Worm (Caenorhabditis elegans) whole organism, L3 larva: ENCODE results near the gene F37A8.2.

Experiments used
- ama-1 ChIP-seq: fragments of 150-350 bp; optimal IDR thresholded peaks from 2 replicates; lab custom pipeline; 2018
- ceh-28 ChIP-seq: fragments of 150-350 bp; optimal IDR thresholded peaks from 2 replicates; lab custom pipeline; 2014; ENCODE audit warnings: missing biosample characterization, missing genetic modification reagents, missing genetic modification characterization
- ceh-82 ChIP-seq: fragments of 150-350 bp; optimal IDR thresholded peaks from 2 replicates; lab custom pipeline; 2014; ENCODE audit warnings: missing biosample characterization, missing genetic modification characterization
- egl-5 ChIP-seq: fragments of 150-350 bp; optimal IDR thresholded peaks from 2 replicates; lab custom pipeline; 2017; ENCODE audit warnings: missing biosample characterization, missing genetic modification reagents, missing genetic modification characterization, inconsistent platforms
- elt-1 ChIP-seq: fragments of 150-350 bp; optimal IDR thresholded peaks from 2 replicates; lab custom pipeline; 2014; ENCODE audit warnings: missing biosample characterization, missing genetic modification characterization
- elt-2 ChIP-seq: sonication (generic microtip); optimal IDR thresholded peaks from 2 replicates; lab custom pipeline; 2016; ENCODE audit warnings: missing genetic modification reagents, mild to moderate bottlenecking, missing genetic modification characterization, missing compliant biosample characterization
- elt-3 ChIP-seq, 3 experiments: fragments of 150-350 bp in 1 of 3; sonication (generic microtip) in 2 of 3; optimal IDR thresholded peaks; 2 replicates in 2 of 3; 4 replicates in 1 of 3; lab custom pipeline; 2014 to 2017; ENCODE audit warnings: missing biosample characterization in 3 of 3, missing genetic modification characterization in 3 of 3
- fkh-10 ChIP-seq: sonication (generic microtip); optimal IDR thresholded peaks from 2 replicates; lab custom pipeline; 2017; ENCODE audit warnings: missing biosample characterization, missing genetic modification reagents, missing genetic modification characterization
- fkh-2 ChIP-seq: fragments of 150-350 bp; optimal IDR thresholded peaks from 2 replicates; lab custom pipeline; 2014; ENCODE audit warnings: missing biosample characterization, missing genetic modification reagents, missing genetic modification characterization
- fos-1 ChIP-seq: fragments of 150-350 bp; optimal IDR thresholded peaks from 2 replicates; lab custom pipeline; 2014; ENCODE audit warnings: missing biosample characterization, missing genetic modification characterization
- hmg-11 ChIP-seq: sonication (generic microtip); optimal IDR thresholded peaks from 2 replicates; lab custom pipeline; 2016; ENCODE audit warnings: missing genetic modification characterization, missing compliant biosample characterization
- jun-1 ChIP-seq: fragments of 150-350 bp; optimal IDR thresholded peaks from 2 replicates; lab custom pipeline; 2014; ENCODE audit warnings: missing biosample characterization, missing genetic modification reagents, missing genetic modification characterization
- lin-15B ChIP-seq: fragments of 150-350 bp; optimal IDR thresholded peaks from 2 replicates; lab custom pipeline; 2014; ENCODE audit warnings: missing biosample characterization, missing genetic modification characterization
- mml-1 ChIP-seq: fragments of 150-350 bp; sonication (generic microtip); optimal IDR thresholded peaks from 3 replicates; lab custom pipeline; 2014; ENCODE audit warnings: missing biosample characterization, missing genetic modification characterization
- nfya-1 ChIP-seq: sonication (generic microtip); optimal IDR thresholded peaks from 2 replicates; lab custom pipeline; 2017; ENCODE audit warnings: missing genetic modification characterization, mild to moderate bottlenecking, missing compliant biosample characterization, antibody characterized with exemption, moderate library complexity; ENCODE audit not compliant: insufficient read depth
- nhr-11 ChIP-seq: fragments of 150-350 bp; optimal IDR thresholded peaks from 2 replicates; lab custom pipeline; 2014; ENCODE audit warnings: missing biosample characterization, missing genetic modification characterization
- nhr-23 ChIP-seq: fragments of 150-350 bp; optimal IDR thresholded peaks from 2 replicates; lab custom pipeline; 2014; ENCODE audit warnings: missing biosample characterization, missing genetic modification reagents, missing genetic modification characterization
- nhr-25 ChIP-seq: sonication (generic microtip); optimal IDR thresholded peaks from 2 replicates; lab custom pipeline; 2017; ENCODE audit warnings: missing biosample characterization, missing genetic modification characterization
- nhr-28 ChIP-seq: fragments of 150-350 bp; optimal IDR thresholded peaks from 2 replicates; lab custom pipeline; 2014; ENCODE audit warnings: missing biosample characterization, missing genetic modification characterization
- nhr-67 ChIP-seq: fragments of 150-350 bp; optimal IDR thresholded peaks from 2 replicates; lab custom pipeline; 2014; ENCODE audit warnings: missing biosample characterization, missing genetic modification characterization
- nhr-76 ChIP-seq: fragments of 150-350 bp; sonication (generic microtip); optimal IDR thresholded peaks from 5 replicates; lab custom pipeline; 2014; ENCODE audit warnings: missing biosample characterization, missing genetic modification characterization
- nhr-77 ChIP-seq: fragments of 150-350 bp; optimal IDR thresholded peaks from 2 replicates; lab custom pipeline; 2014; ENCODE audit warnings: missing biosample characterization, missing genetic modification characterization
- pha-4 ChIP-seq: fragments of 150-350 bp; optimal IDR thresholded peaks from 2 replicates; lab custom pipeline; 2014; ENCODE audit warnings: missing biosample characterization, missing genetic modification reagents, missing genetic modification characterization
- pqm-1 ChIP-seq: fragments of 150-350 bp; optimal IDR thresholded peaks from 2 replicates; lab custom pipeline; 2017; ENCODE audit warnings: missing biosample characterization, missing genetic modification characterization, inconsistent platforms
- sea-2 ChIP-seq: fragments of 150-350 bp; sonication (generic microtip); optimal IDR thresholded peaks from 4 replicates; lab custom pipeline; 2014; ENCODE audit warnings: missing biosample characterization, missing genetic modification reagents, missing genetic modification characterization
- tbx-2 ChIP-seq: sonication (generic microtip); optimal IDR thresholded peaks from 2 replicates; lab custom pipeline; 2016; ENCODE audit warnings: mild to moderate bottlenecking, missing genetic modification characterization, missing compliant biosample characterization
- unc-39 ChIP-seq: sonication (generic microtip); optimal IDR thresholded peaks from 4 replicates; lab custom pipeline; 2017; ENCODE audit warnings: missing biosample characterization, missing genetic modification characterization
- ztf-11 ChIP-seq: fragments of 150-350 bp; optimal IDR thresholded peaks from 2 replicates; lab custom pipeline; 2014; ENCODE audit warnings: missing biosample characterization, missing genetic modification characterization

Gene F37A8.2

DNA sequence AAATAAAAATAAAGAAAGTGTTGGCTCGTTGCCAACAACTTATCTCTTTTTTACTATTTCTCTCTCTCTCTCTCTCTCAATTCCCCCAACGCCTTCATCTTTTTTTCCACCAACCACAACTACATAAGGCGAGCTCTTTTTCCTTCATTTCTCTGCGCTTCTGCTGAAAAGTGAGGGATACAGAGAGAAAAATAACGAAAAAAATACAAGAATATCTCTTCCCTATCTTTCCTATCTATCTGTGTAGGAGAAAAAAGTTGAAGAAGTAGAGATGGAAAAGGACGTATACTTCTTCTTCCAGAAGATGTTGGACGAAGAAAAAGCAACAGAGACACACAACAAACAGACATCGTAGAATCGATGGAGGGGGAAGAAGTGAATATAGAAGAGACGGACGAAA lies 32.5 kb downstream of the F37A8.2 start:
- no peak for TF ChIP-seq jun-1 (tag; lab: Kevin White, UChicago)
- TF ChIP-seq nhr-11, result no peak
- TF ChIP-seq elt-1 (tag; lab: Kevin White, UChicago), result no peak
- peak; percentile 39 for TF ChIP-seq nfya-1 (tag; lab: Kevin White, UChicago)
- peak; percentile 40 for TF ChIP-seq lin-15B
- no peak for TF ChIP-seq ceh-28
- TF ChIP-seq ceh-82 (tag; lab: Kevin White, UChicago), result no peak
- TF ChIP-seq hmg-11, result peak; percentile 62

DNA sequence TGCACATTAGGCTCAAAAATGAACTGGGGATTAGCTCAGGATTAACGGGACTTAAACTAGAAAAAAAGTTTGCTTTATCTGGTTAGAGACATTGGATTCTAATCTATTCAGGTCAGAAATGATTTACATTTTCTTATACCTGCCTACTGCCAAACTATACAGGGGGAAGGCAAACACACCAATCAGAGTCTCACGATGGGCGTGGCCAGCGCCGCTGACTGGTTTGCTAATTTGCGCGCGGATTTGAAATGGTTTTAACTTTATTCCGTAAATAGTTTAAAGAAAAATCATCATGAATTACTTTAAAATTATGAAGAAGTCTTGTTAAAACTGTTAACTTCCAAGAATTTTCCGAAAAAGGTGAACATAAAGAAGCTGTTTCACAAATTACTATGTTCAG lies 33.0 kb downstream of the F37A8.2 start:
- no peak for TF ChIP-seq egl-5 (tag; lab: Kevin White, UChicago)
- no peak for TF ChIP-seq tbx-2
- no peak for TF ChIP-seq nhr-77 (tag; lab: Kevin White, UChicago)
- no peak for TF ChIP-seq sea-2 (GFP tag; lab: Kevin White, UChicago)
- peak; percentile 84 for TF ChIP-seq nfya-1 (tag; lab: Kevin White, UChicago)
- no peak for TF ChIP-seq elt-2 (tag; lab: Kevin White, UChicago)
- TF ChIP-seq, all 47 proteins: peak for 1

DNA sequence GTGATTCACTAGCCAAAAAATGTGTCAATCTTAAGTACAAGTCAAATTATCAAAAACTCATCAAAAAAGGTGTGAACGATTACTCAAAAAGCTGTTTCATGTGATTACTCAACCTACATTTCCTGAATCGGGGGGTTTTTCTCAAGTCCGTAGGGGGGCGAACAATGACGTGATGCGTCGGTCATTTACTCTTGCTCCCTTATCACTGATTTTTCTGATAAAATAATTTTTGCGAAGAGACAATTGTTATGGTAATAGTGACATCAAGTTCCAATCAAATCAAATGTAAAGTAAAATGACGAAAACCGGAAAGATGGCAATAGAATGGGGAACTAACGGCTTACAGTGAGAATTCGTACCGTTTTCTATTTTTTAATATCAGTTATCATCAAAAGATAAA lies 37.3 kb downstream of the F37A8.2 start:
- TF ChIP-seq tbx-2, result no peak
- TF ChIP-seq pqm-1, result peak; percentile 54
- peak; percentile 36 for TF ChIP-seq elt-2 (tag; lab: Kevin White, UChicago)
- no peak for TF ChIP-seq nhr-28

DNA sequence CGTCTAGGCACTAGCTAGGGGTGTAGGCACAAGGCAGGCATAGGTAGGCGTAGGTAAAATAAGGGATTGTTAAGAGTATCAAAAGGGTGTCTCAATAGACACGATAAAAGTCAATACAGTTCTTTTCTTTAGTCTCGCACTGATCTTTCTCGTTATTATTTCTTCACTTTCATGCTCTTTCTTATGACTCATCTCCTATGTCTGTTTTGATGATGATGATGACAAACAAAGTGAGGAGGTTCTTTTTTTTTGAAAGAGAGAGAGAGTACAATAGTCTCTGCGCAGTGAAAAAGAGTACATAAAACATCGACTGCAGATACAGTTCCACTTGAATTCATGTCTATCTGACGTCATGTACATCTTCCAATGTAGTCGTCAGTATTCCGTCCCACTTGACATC lies 41.4 kb downstream of the F37A8.2 start:
- TF ChIP-seq jun-1 (tag; lab: Kevin White, UChicago), result no peak
- no peak for TF ChIP-seq pqm-1
- peak; percentile 82 for TF ChIP-seq pha-4 (tag; lab: Kevin White, UChicago)

DNA sequence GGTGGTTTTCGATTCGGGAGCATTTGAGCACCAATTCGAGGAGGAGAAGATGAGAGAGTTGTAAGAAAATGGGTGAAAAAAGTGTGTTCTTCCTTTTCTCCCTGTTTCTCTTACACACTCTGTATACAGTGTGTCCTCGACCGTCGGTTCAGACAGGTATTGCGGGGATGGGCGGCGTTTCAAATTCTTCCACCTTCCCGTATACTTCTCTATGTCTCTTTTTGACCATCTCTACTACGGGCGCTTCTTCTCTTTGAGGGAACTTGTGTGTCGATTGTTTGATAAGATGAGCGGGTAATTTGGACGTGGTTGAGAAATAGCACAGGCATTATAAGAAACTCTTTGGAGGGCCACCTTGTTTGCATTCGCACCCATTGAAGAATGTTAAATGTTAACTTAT lies 43.7 kb downstream of the F37A8.2 start:
- TF ChIP-seq ztf-11 (tag; lab: Kevin White, UChicago), result no peak
- TF ChIP-seq nhr-67 (tag; lab: Kevin White, UChicago), result no peak
- TF ChIP-seq nfya-1 (tag; lab: Kevin White, UChicago), result peak; percentile 35
- peak; percentile 53 for TF ChIP-seq nhr-25 (tag; lab: Kevin White, UChicago)
- no peak for TF ChIP-seq fkh-2 (tag; lab: Kevin White, UChicago)
- TF ChIP-seq elt-2 (tag; lab: Kevin White, UChicago), result peak; percentile 66
- no peak for TF ChIP-seq elt-3 (tag; optimal IDR thresholded peaks at IDR 0.05; lab: Kevin White, UChicago)
- no peak for TF ChIP-seq fkh-10 (GFP tag; lab: Kevin White, UChicago)
- TF ChIP-seq mml-1 (tag; lab: Kevin White, UChicago), result no peak
- peak; percentile 38 for TF ChIP-seq pqm-1
- TF ChIP-seq ama-1, result no peak
- peak; percentile 79 for TF ChIP-seq pha-4 (tag; lab: Kevin White, UChicago)
- peak; percentile 43 for TF ChIP-seq nhr-23 (tag; lab: Kevin White, UChicago)
- TF ChIP-seq elt-1 (tag; lab: Kevin White, UChicago), result no peak
- TF ChIP-seq sea-2 (GFP tag; lab: Kevin White, UChicago), result no peak
- no peak for TF ChIP-seq ceh-28
- no peak for TF ChIP-seq unc-39 (tag; lab: Kevin White, UChicago)
- no peak for TF ChIP-seq nhr-11
- TF ChIP-seq nhr-76 (tag; lab: Kevin White, UChicago), result no peak
- no peak for TF ChIP-seq fos-1 (tag; lab: Kevin White, UChicago)
- TF ChIP-seq lin-15B, result peak; percentile 96
- no peak for TF ChIP-seq tbx-2

DNA sequence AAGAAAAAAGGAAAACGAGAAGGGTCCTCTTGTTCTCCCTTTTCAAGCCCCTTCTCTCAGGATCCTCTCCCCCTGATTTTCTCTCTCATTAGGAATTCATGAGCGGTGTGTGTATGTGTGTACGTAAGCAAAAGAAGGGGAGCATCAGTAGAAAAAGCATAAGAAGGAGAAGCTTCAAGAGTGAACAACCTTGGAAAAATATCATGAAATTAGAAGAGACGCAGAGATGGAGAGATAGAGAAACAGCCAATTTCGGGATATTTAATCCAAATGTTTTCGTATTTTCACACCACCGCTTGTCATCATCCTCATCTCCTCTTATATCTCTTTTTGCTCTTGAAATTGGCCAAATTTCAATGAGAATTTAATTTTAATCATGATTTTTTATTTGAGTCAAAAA lies 48.2 kb downstream of the F37A8.2 start:
- no peak for TF ChIP-seq fkh-2 (tag; lab: Kevin White, UChicago)
